Fruit fly (Drosophila melanogaster) whole organism, wandering third instar larva: Measurements from ENCODE around the gene trio.

Experiments used
- Abd-B ChIP-seq: fragments of >200 bp; optimal IDR thresholded peaks from 2 replicates; lab custom pipeline; 2017; ENCODE audit warnings: missing biosample characterization, missing genetic modification characterization
- Hr83 ChIP-seq: fragments of 200-300 bp; sonication (Bioruptor generic); optimal IDR thresholded peaks from 2 replicates; lab custom pipeline; 2016; ENCODE audit warnings: missing biosample characterization, mild to moderate bottlenecking, missing genetic modification characterization, moderate library complexity; ENCODE audit not compliant: poor library complexity, severe bottlenecking
- Jra ChIP-seq: sonication (Bioruptor generic); optimal IDR thresholded peaks from 2 replicates; lab custom pipeline; 2016; ENCODE audit warnings: missing biosample characterization, missing genetic modification characterization
- Mio ChIP-seq: sonication (Bioruptor generic); optimal IDR thresholded peaks from 2 replicates; lab custom pipeline; 2016; ENCODE audit warnings: missing biosample characterization, missing genetic modification characterization
- Rel ChIP-seq, 2 experiments: fragments of 200-800 bp; sonication (Bioruptor generic) in 1 of 2; optimal IDR thresholded peaks; 2 replicates in 1 of 2; 3 replicates in 1 of 2; lab custom pipeline; 2016 to 2019; ENCODE audit warnings: mild to moderate bottlenecking in 2 of 2, missing biosample characterization in 2 of 2, missing genetic modification characterization in 2 of 2, moderate library complexity in 1 of 2
- Vsx2 ChIP-seq: fragments of 200-300, 225-300 bp; sonication (Bioruptor generic); optimal IDR thresholded peaks from 2 replicates; lab custom pipeline; 2018; ENCODE audit warnings: missing biosample characterization, missing genetic modification characterization; ENCODE audit not compliant: partially characterized antibody
- dmrt93B ChIP-seq: fragments of 200-800 bp; sonication (Bioruptor generic); optimal IDR thresholded peaks from 2 replicates; lab custom pipeline; 2018; ENCODE audit warnings: missing biosample characterization, mild to moderate bottlenecking, missing genetic modification characterization
- foxo ChIP-seq, 2 experiments: fragments of 200-800 bp; sonication (Bioruptor generic); optimal IDR thresholded peaks; 2 replicates in 1 of 2; 3 replicates in 1 of 2; lab custom pipeline; 2016 to 2017; ENCODE audit warnings: missing biosample characterization in 2 of 2, missing genetic modification characterization in 2 of 2
- h ChIP-seq: fragments of 200-800 bp; sonication (Bioruptor generic); optimal IDR thresholded peaks from 3 replicates; lab custom pipeline; 2016; ENCODE audit warnings: missing biosample characterization, mild to moderate bottlenecking, missing genetic modification characterization
- pan ChIP-seq: fragments of >200 bp; optimal IDR thresholded peaks from 2 replicates; lab custom pipeline; 2017
- psq ChIP-seq: fragments of 200-800 bp; sonication (Bioruptor generic); optimal IDR thresholded peaks from 3 replicates; lab custom pipeline; 2017; ENCODE audit warnings: missing biosample characterization, mild to moderate bottlenecking, missing genetic modification characterization, moderate library complexity
- usp ChIP-seq: fragments of >200 bp; optimal IDR thresholded peaks from 2 replicates; lab custom pipeline; 2017; ENCODE audit warnings: missing biosample characterization, missing genetic modification characterization
- woc ChIP-seq: sonication (Bioruptor generic); optimal IDR thresholded peaks from 2 replicates; lab custom pipeline; 2016; ENCODE audit warnings: missing biosample characterization, mild to moderate bottlenecking, missing genetic modification characterization

dm6 chr3L:993709-994108 is 41.0 kb downstream of the trio start, which contains the start of gene aln:
- TF ChIP-seq woc (no peak), psq (GFP tag; lab: Kevin White, UChicago) (no peak), Mio (GFP tag; lab: Kevin White, UChicago) (no peak), dmrt93B (GFP tag; lab: Kevin White, UChicago) (no peak), Abd-B (no peak), usp (GFP tag; lab: Kevin White, UChicago) (no peak), Vsx2 (GFP tag; lab: Kevin White, UChicago) (no peak), Rel (GFP tag; optimal IDR thresholded peaks at IDR 0.05; lab: Kevin White, UChicago) (no peak), Rel (tag; optimal IDR thresholded peaks at IDR 0.05; lab: Kevin White, UChicago) (no peak), pan (lab: Kevin White, UChicago) (no peak), foxo (GFP tag; optimal IDR thresholded peaks at IDR 0.05; lab: Kevin White, UChicago) (no peak), Jra (GFP tag; lab: Kevin White, UChicago) (no peak), h (no peak), Hr83 (GFP tag; lab: Kevin White, UChicago) (no peak)
